Worm (Caenorhabditis elegans): ENCODE measurements around the gene D1079.1.

DNA sequence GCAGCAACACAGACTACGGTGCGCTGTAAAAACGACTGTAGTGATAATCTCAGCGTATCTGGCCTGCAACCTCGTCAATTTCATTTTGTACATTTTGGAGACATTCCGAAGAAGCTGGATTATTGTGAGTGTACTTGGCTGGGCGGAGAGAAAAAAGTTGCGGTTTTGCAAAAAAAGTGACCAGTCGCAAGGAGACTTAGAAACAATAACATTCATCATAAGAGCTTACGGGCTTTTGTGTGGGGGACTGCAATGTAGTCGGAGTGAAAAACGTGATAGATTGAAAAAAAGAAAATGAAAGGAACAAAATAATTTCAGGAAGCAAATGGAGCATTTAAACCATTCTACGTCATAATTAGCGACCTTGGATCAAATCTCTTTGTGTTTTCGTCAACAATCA lies 5.5 kb downstream of the D1079.1 start:
- no peak for TF ChIP-seq unc-62 (GFP tag; optimal IDR thresholded peaks at IDR 0.05)
- no peak for TF ChIP-seq hlh-12 (tag; optimal IDR thresholded peaks at IDR 0.05)
- no peak for TF ChIP-seq athp-1 (tag; optimal IDR thresholded peaks at IDR 0.05)
- TF ChIP-seq F49E8.2 (tag; optimal IDR thresholded peaks at IDR 0.05; ENCODE audit: insufficient read depth) = no peak
- no peak for TF ChIP-seq lin-35 (GFP tag; optimal IDR thresholded peaks at IDR 0.05)
- no peak for TF ChIP-seq ceh-91 (GFP tag; IDR thresholded peaks at IDR 0.05)
- no peak for TF ChIP-seq sea-2 (GFP tag; IDR thresholded peaks at IDR 0.05)
- no peak for TF ChIP-seq hmg-20 (GFP tag; IDR thresholded peaks at IDR 0.05)
- no peak for TF ChIP-seq dpl-1 (GFP tag; optimal IDR thresholded peaks at IDR 0.05)
- no peak for TF ChIP-seq ets-4 (GFP tag; optimal IDR thresholded peaks at IDR 0.05)
- TF ChIP-seq egl-44 (GFP tag; IDR thresholded peaks at IDR 0.05) = no peak
- no peak for TF ChIP-seq ama-1 (optimal IDR thresholded peaks at IDR 0.05)
- TF ChIP-seq ama-1 (GFP tag; optimal IDR thresholded peaks at IDR 0.05) = no peak
- no peak for TF ChIP-seq snpc-3.4 (tag; optimal IDR thresholded peaks at IDR 0.05)

Data from whole organism, young adult.